Comparison of ENCODE assay signal across 7 worm cellular contexts in the genomic region with DNA sequence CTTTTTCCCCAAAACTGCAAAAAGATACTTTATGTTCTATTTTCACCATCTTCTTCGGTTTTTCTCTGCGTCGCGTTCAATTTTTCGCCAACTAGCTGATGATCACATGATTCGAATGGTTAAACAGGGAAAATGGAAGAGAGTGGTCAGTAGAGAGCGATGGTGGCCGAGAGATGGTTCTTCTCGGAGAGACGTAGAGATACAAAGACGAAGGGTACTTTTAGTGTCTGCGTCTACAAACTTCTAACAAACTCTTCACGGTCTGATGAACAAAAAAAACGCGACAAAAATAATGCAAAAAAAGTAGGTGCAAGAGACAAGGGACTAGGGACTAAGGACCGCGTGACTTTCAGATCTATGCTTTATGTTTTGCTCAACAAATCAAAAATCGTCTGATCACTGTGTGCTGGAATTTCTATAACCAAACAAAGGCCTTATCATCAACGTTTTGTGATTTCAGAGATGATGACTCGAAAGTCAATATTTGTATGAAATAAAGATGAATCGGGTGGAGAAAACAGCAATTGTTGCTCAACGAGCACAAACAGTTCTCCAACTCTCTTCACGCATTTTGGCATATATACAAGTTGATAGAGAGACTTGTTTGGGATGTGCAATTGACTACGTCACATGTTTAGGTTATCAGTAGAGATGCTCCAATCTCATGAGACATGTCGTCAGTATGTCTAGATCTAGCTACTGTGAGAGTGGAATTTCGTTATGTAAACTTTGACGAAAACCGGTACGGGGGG.
TF ChIP-seq lines count a peak whose summit lies in the region.

No protein-coding gene starts in this region.

TF ChIP-seq in whole organism, L1 larva, 84 proteins besides CTCF, POLR2A, EP300 and RAD21 (continued from another document and continues in another):
- peak; percentile 95 for TF ChIP-seq ztf-4 (tag; optimal IDR thresholded peaks at IDR 0.05; lab: Kevin White, UChicago)
- peak; percentile 95 for TF ChIP-seq nhr-90 (tag; optimal IDR thresholded peaks at IDR 0.05; lab: Kevin White, UChicago; ENCODE audit: poor library complexity)
- TF ChIP-seq elt-2 (tag; optimal IDR thresholded peaks at IDR 0.05; lab: Kevin White, UChicago), result peak; percentile 62
- peak; percentile 99 for TF ChIP-seq lin-14 (GFP tag; optimal IDR thresholded peaks at IDR 0.05; lab: Kevin White, UChicago)
- peak; percentile 87 to 91 for TF ChIP-seq efl-1 (optimal IDR thresholded peaks at IDR 0.05; lab: Kevin White, UChicago)
- TF ChIP-seq efl-1 (GFP tag; optimal IDR thresholded peaks at IDR 0.05 in 1 of 2; lab: Kevin White, UChicago), result peak; percentile 60 to 97
- peak; percentile 82 for TF ChIP-seq C04F5.9 (tag; optimal IDR thresholded peaks at IDR 0.05; lab: Kevin White, UChicago)
- TF ChIP-seq hlh-4 (tag; optimal IDR thresholded peaks at IDR 0.05; lab: Kevin White, UChicago), result no peak
- peak; percentile 84 for TF ChIP-seq dsc-1 (tag; optimal IDR thresholded peaks at IDR 0.05; lab: Kevin White, UChicago)
- TF ChIP-seq F16B12.6 (tag; optimal IDR thresholded peaks at IDR 0.05; lab: Kevin White, UChicago), result peak; percentile 49
- no peak for TF ChIP-seq pag-3 (tag; optimal IDR thresholded peaks at IDR 0.05; lab: Kevin White, UChicago; ENCODE audit: borderline replicate concordance, insufficient read depth)
- TF ChIP-seq aha-1 (tag; optimal IDR thresholded peaks at IDR 0.05; lab: Kevin White, UChicago), result peak; percentile 87
- peak; percentile 81 for TF ChIP-seq egl-13 (tag; optimal IDR thresholded peaks at IDR 0.05; lab: Kevin White, UChicago)
- no peak for TF ChIP-seq nhr-12 (tag; optimal IDR thresholded peaks at IDR 0.05; lab: Kevin White, UChicago)
- peak in 1 of 2 experiments; percentile 66 for TF ChIP-seq ztf-11 (tag; optimal IDR thresholded peaks at IDR 0.05; lab: Kevin White, UChicago)
- TF ChIP-seq ets-5 (GFP tag; IDR thresholded peaks at IDR 0.05; lab: Robert Waterston, UW), result no peak

TF ChIP-seq in whole organism, L2 larva, 48 proteins besides CTCF, POLR2A, EP300 and RAD21 (continued from another document and continues in another):
- TF ChIP-seq C34F6.9 (tag; optimal IDR thresholded peaks at IDR 0.05; lab: Kevin White, UChicago) (peak; percentile 98), ceh-16 (tag; optimal IDR thresholded peaks at IDR 0.05; lab: Kevin White, UChicago) (peak; percentile 83), aly-2 (tag; optimal IDR thresholded peaks at IDR 0.05; lab: Kevin White, UChicago) (no peak), unc-39 (tag; optimal IDR thresholded peaks at IDR 0.05; lab: Kevin White, UChicago) (no peak), nhr-23 (tag; optimal IDR thresholded peaks at IDR 0.05; lab: Kevin White, UChicago) (no peak), mbf-1 (tag; optimal IDR thresholded peaks at IDR 0.05; lab: Kevin White, UChicago) (no peak), R02D3.7 (tag; optimal IDR thresholded peaks at IDR 0.05; lab: Kevin White, UChicago) (no peak), ztf-4 (tag; optimal IDR thresholded peaks at IDR 0.05; lab: Kevin White, UChicago) (peak; percentile 97), lin-39 (tag; optimal IDR thresholded peaks at IDR 0.05; lab: Kevin White, UChicago) (no peak), nhr-6 (tag; optimal IDR thresholded peaks at IDR 0.05; lab: Kevin White, UChicago) (peak; percentile 96), unc-62 (GFP tag; optimal IDR thresholded peaks at IDR 0.05; lab: Kevin White, UChicago) (peak; percentile 61), F13H6.1 (tag; optimal IDR thresholded peaks at IDR 0.05; lab: Kevin White, UChicago) (peak; percentile 95), ZK546.5 (tag; optimal IDR thresholded peaks at IDR 0.05; lab: Kevin White, UChicago) (no peak), blmp-1 (tag; optimal IDR thresholded peaks at IDR 0.05; lab: Kevin White, UChicago; ENCODE audit: insufficient read depth) (peak; percentile 68), Y55F3AM.14 (GFP tag; optimal IDR thresholded peaks at IDR 0.05; lab: Kevin White, UChicago) (peak; percentile 78), lin-11 (tag; optimal IDR thresholded peaks at IDR 0.05; lab: Kevin White, UChicago) (peak; percentile 88), nhr-21 (tag; optimal IDR thresholded peaks at IDR 0.05; lab: Kevin White, UChicago) (peak; percentile 97), zag-1 (tag; optimal IDR thresholded peaks at IDR 0.05; lab: Kevin White, UChicago) (peak; percentile 69)

TF ChIP-seq in whole organism, L3 larva, 47 proteins besides CTCF, POLR2A, EP300 and RAD21 (continued from another document and continues in another):
- TF ChIP-seq mml-1 (tag; optimal IDR thresholded peaks at IDR 0.05; lab: Kevin White, UChicago) (no peak), daf-12 (tag; optimal IDR thresholded peaks at IDR 0.05; lab: Kevin White, UChicago) (peak; percentile 13), nhr-11 (tag; optimal IDR thresholded peaks at IDR 0.05; lab: Kevin White, UChicago) (peak; percentile 98), elt-1 (tag; optimal IDR thresholded peaks at IDR 0.05; lab: Kevin White, UChicago) (peak; percentile 38), zag-1 (tag; optimal IDR thresholded peaks at IDR 0.05; lab: Kevin White, UChicago) (peak; percentile 25), lsy-12 (tag; optimal IDR thresholded peaks at IDR 0.05; lab: Kevin White, UChicago) (peak; percentile 78), pqm-1 (tag; optimal IDR thresholded peaks at IDR 0.05; lab: Kevin White, UChicago) (peak; percentile 49), nhr-67 (tag; optimal IDR thresholded peaks at IDR 0.05; lab: Kevin White, UChicago) (no peak), ceh-9 (tag; optimal IDR thresholded peaks at IDR 0.05; lab: Kevin White, UChicago) (no peak), sea-2 (GFP tag; optimal IDR thresholded peaks at IDR 0.05; lab: Kevin White, UChicago) (no peak), R02D3.7 (tag; optimal IDR thresholded peaks at IDR 0.05; lab: Kevin White, UChicago) (peak; percentile 75), nhr-12 (tag; optimal IDR thresholded peaks at IDR 0.05; lab: Kevin White, UChicago) (no peak), ceh-28 (tag; optimal IDR thresholded peaks at IDR 0.05; lab: Kevin White, UChicago) (peak; percentile 86), nhr-23 (tag; optimal IDR thresholded peaks at IDR 0.05; lab: Kevin White, UChicago) (peak; percentile 99), unc-62 (GFP tag; optimal IDR thresholded peaks at IDR 0.05; lab: Kevin White, UChicago) (peak; percentile 79), nhr-25 (tag; optimal IDR thresholded peaks at IDR 0.05; lab: Kevin White, UChicago) (peak; percentile 96), lin-15B (tag; optimal IDR thresholded peaks at IDR 0.05; lab: Kevin White, UChicago) (peak; percentile 71), fos-1 (tag; optimal IDR thresholded peaks at IDR 0.05; lab: Kevin White, UChicago) (no peak), fkh-10 (GFP tag; optimal IDR thresholded peaks at IDR 0.05; lab: Kevin White, UChicago) (peak; percentile 95)

TF ChIP-seq in whole organism, L4 larva, 104 proteins besides CTCF, POLR2A, EP300 and RAD21 (continued from another document and continues in another):
- TF ChIP-seq unc-62 (GFP tag; optimal IDR thresholded peaks at IDR 0.05 in 1 of 2; lab: Kevin White, UChicago) (peak in 1 of 2 experiments; percentile 100), unc-62 (tag; optimal IDR thresholded peaks at IDR 0.05; lab: Kevin White, UChicago) (no peak), nhr-111 (GFP tag; optimal IDR thresholded peaks at IDR 0.05; lab: Kevin White, UChicago) (no peak), hmg-1.1 (GFP tag; IDR thresholded peaks at IDR 0.05; lab: Robert Waterston, UW) (peak; percentile 80), F37D6.2 (tag; optimal IDR thresholded peaks at IDR 0.05; lab: Kevin White, UChicago) (peak; percentile 70), nhr-11 (tag; optimal IDR thresholded peaks at IDR 0.05; lab: Kevin White, UChicago) (peak; percentile 98), ZK546.5 (tag; optimal IDR thresholded peaks at IDR 0.05; lab: Kevin White, UChicago) (peak in 1 of 2 experiments; percentile 33), aha-1 (tag; lab: Kevin White, UChicago) (peak; percentile 99), snpc-1.2 (GFP tag; IDR thresholded peaks at IDR 0.05; lab: Robert Waterston, UW) (no peak), lin-39 (tag; optimal IDR thresholded peaks at IDR 0.05; lab: Kevin White, UChicago) (no peak), zip-11 (GFP tag; IDR thresholded peaks at IDR 0.05; lab: Robert Waterston, UW) (no peak), fkh-10 (GFP tag; optimal IDR thresholded peaks at IDR 0.05; lab: Kevin White, UChicago) (peak; percentile 91), nhr-6 (tag; optimal IDR thresholded peaks at IDR 0.05; lab: Kevin White, UChicago) (peak; percentile 66), madf-9 (GFP tag; conservative IDR thresholded peaks at IDR 0.05; lab: Robert Waterston, UW) (peak; percentile 39), dpl-1 (GFP tag; optimal IDR thresholded peaks at IDR 0.05; lab: Kevin White, UChicago) (peak; percentile 64), unc-130 (GFP tag; optimal IDR thresholded peaks at IDR 0.05; lab: Kevin White, UChicago) (no peak), saeg-2 (GFP tag; IDR thresholded peaks at IDR 0.05; lab: Robert Waterston, UW) (peak; percentile 89), arid-1 (GFP tag; conservative IDR thresholded peaks at IDR 0.05; lab: Robert Waterston, UW) (peak; percentile 28; the same call in 1 of the 2 replicates)

TF ChIP-seq in whole organism, late embryonic, 69 proteins besides CTCF, POLR2A, EP300 and RAD21 (continued from another document):
- TF ChIP-seq ceh-2 (tag; optimal IDR thresholded peaks at IDR 0.05; lab: Kevin White, UChicago) (no peak), pax-1 (tag; optimal IDR thresholded peaks at IDR 0.05; lab: Kevin White, UChicago) (peak; percentile 95), C08G9.2 (tag; optimal IDR thresholded peaks at IDR 0.05; lab: Kevin White, UChicago) (no peak), ceh-31 (tag; optimal IDR thresholded peaks at IDR 0.05; lab: Kevin White, UChicago) (peak; percentile 75)

TF ChIP-seq in whole organism, mixed stage, embryonic, 35 proteins besides CTCF, POLR2A, EP300 and RAD21 (continued from another document):
- TF ChIP-seq unc-39 (tag; optimal IDR thresholded peaks at IDR 0.05; lab: Kevin White, UChicago) (no peak), bed-3 (GFP tag; optimal IDR thresholded peaks at IDR 0.05; lab: Kevin White, UChicago) (no peak), nhr-12 (tag; optimal IDR thresholded peaks at IDR 0.05; lab: Kevin White, UChicago) (no peak), ham-2 (GFP tag; optimal IDR thresholded peaks at IDR 0.05; lab: Kevin White, UChicago) (peak; percentile 41), pha-4 (tag; optimal IDR thresholded peaks at IDR 0.05; lab: Kevin White, UChicago) (peak; percentile 23), sptf-1 (tag; optimal IDR thresholded peaks at IDR 0.05; lab: Kevin White, UChicago) (no peak), nhr-2 (tag; optimal IDR thresholded peaks at IDR 0.05; lab: Kevin White, UChicago) (peak; percentile 34), nhr-28 (tag; optimal IDR thresholded peaks at IDR 0.05; lab: Kevin White, UChicago) (no peak), cnd-1 (tag; optimal IDR thresholded peaks at IDR 0.05; lab: Kevin White, UChicago) (no peak), ces-1 (GFP tag; optimal IDR thresholded peaks at IDR 0.05; lab: Kevin White, UChicago) (peak; percentile 75), elt-3 (tag; optimal IDR thresholded peaks at IDR 0.05; lab: Kevin White, UChicago) (no peak), unc-120 (tag; optimal IDR thresholded peaks at IDR 0.05; lab: Kevin White, UChicago; ENCODE audit: poor library complexity, severe bottlenecking) (peak; percentile 71), ceh-43 (GFP tag; optimal IDR thresholded peaks at IDR 0.05; lab: Kevin White, UChicago) (no peak), tbx-8 (GFP tag; optimal IDR thresholded peaks at IDR 0.05; lab: Kevin White, UChicago) (no peak), lin-32 (GFP tag; optimal IDR thresholded peaks at IDR 0.05; lab: Kevin White, UChicago) (no peak), elt-1 (tag; optimal IDR thresholded peaks at IDR 0.05; lab: Kevin White, UChicago; ENCODE audit: borderline replicate concordance, insufficient read depth) (peak; percentile 44), mab-5 (tag; optimal IDR thresholded peaks at IDR 0.05; lab: Kevin White, UChicago) (no peak), sem-2 (GFP tag; optimal IDR thresholded peaks at IDR 0.05; lab: Kevin White, UChicago) (no peak), hlh-1 (tag; optimal IDR thresholded peaks at IDR 0.05; lab: Kevin White, UChicago) (peak; percentile 49), zip-8 (tag; optimal IDR thresholded peaks at IDR 0.05; lab: Kevin White, UChicago) (no peak), lin-13 (tag; optimal IDR thresholded peaks at IDR 0.05; lab: Kevin White, UChicago) (no peak)

TF ChIP-seq in whole organism, young adult, 124 proteins besides CTCF, POLR2A, EP300 and RAD21 (continued from another document and continues in another):
- TF ChIP-seq ceh-27 (GFP tag; optimal IDR thresholded peaks at IDR 0.05; lab: Kevin White, UChicago) (peak; percentile 82), ztf-25 (GFP tag; IDR thresholded peaks at IDR 0.05; lab: Robert Waterston, UW) (no peak), dpff-1 (tag; optimal IDR thresholded peaks at IDR 0.05; lab: Kevin White, UChicago) (no peak), B0336.3 (GFP tag; IDR thresholded peaks at IDR 0.05; lab: Robert Waterston, UW) (peak; percentile 80; the same call in 1 of the 2 replicates), chd-7 (tag; optimal IDR thresholded peaks at IDR 0.05; lab: Kevin White, UChicago) (peak; percentile 87), egl-18 (GFP tag; IDR thresholded peaks at IDR 0.05; lab: Robert Waterston, UW) (no peak), snpc-1.3 (tag; optimal IDR thresholded peaks at IDR 0.05; lab: Kevin White, UChicago; ENCODE audit: insufficient read depth) (no peak), nfya-1 (tag; optimal IDR thresholded peaks at IDR 0.05; lab: Kevin White, UChicago; ENCODE audit: borderline replicate concordance, insufficient read depth) (no peak), atf-7 (tag; optimal IDR thresholded peaks at IDR 0.05; lab: Kevin White, UChicago) (peak; percentile 87), ztf-18 (tag; optimal IDR thresholded peaks at IDR 0.05; lab: Kevin White, UChicago) (no peak), bed-1 (GFP tag; IDR thresholded peaks at IDR 0.05; lab: Robert Waterston, UW) (no peak), ceh-40 (GFP tag; IDR thresholded peaks at IDR 0.05; lab: Robert Waterston, UW) (0 out of 2 replicates have a peak, but pooled peaks have one; percentile 25), efl-1 (GFP tag; optimal IDR thresholded peaks at IDR 0.05; lab: Kevin White, UChicago) (no peak), zfh-2 (GFP tag; conservative IDR thresholded peaks at IDR 0.05; lab: Robert Waterston, UW) (peak; percentile 71), ztf-26 (tag; optimal IDR thresholded peaks at IDR 0.05; lab: Kevin White, UChicago) (peak; percentile 76), cebp-2 (GFP tag; IDR thresholded peaks at IDR 0.05; lab: Robert Waterston, UW) (no peak), rec-8 (tag; optimal IDR thresholded peaks at IDR 0.05; lab: Kevin White, UChicago) (no peak), F22D6.2 (tag; optimal IDR thresholded peaks at IDR 0.05; lab: Kevin White, UChicago) (peak; percentile 76), hmg-1.2 (GFP tag; IDR thresholded peaks at IDR 0.05; lab: Robert Waterston, UW) (peak; percentile 87), dox-1 (GFP tag; IDR thresholded peaks at IDR 0.05; lab: Robert Waterston, UW) (peak; percentile 72), cebp-1 (GFP tag; IDR thresholded peaks at IDR 0.05; lab: Robert Waterston, UW) (no peak), cebp-1 (tag; optimal IDR thresholded peaks at IDR 0.05; lab: Kevin White, UChicago) (peak; percentile 84), let-607 (tag; optimal IDR thresholded peaks at IDR 0.05; lab: Kevin White, UChicago) (peak in 1 of 2 experiments; percentile 66), ztf-22 (GFP tag; optimal IDR thresholded peaks at IDR 0.05; lab: Kevin White, UChicago) (peak; percentile 50), repo-1 (tag; optimal IDR thresholded peaks at IDR 0.05; lab: Kevin White, UChicago) (no peak), akir-1 (GFP tag; optimal IDR thresholded peaks at IDR 0.05; lab: Kevin White, UChicago) (no peak), lir-1 (GFP tag; conservative IDR thresholded peaks at IDR 0.05; lab: Robert Waterston, UW) (0 out of 2 replicates have a peak, but pooled peaks have one; percentile 49), hmg-20 (GFP tag; IDR thresholded peaks at IDR 0.05; lab: Robert Waterston, UW) (0 out of 2 replicates have a peak, but pooled peaks have one; percentile 14), K11D2.4 (GFP tag; IDR thresholded peaks at IDR 0.05; lab: Robert Waterston, UW) (peak; percentile 74), Y79H2A.3 (GFP tag; conservative IDR thresholded peaks at IDR 0.05; lab: Robert Waterston, UW) (no peak), F52B5.7 (tag; optimal IDR thresholded peaks at IDR 0.05; lab: Kevin White, UChicago) (peak; percentile 52), nhr-120 (GFP tag; IDR thresholded peaks at IDR 0.05; lab: Robert Waterston, UW) (no peak), ZK185.1 (tag; optimal IDR thresholded peaks at IDR 0.05; lab: Kevin White, UChicago; ENCODE audit: poor library complexity, severe bottlenecking) (peak; percentile 18), ztf-28 (GFP tag; IDR thresholded peaks at IDR 0.05; lab: Robert Waterston, UW) (no peak), nhr-27 (tag; optimal IDR thresholded peaks at IDR 0.05; lab: Kevin White, UChicago) (no peak), bed-2 (GFP tag; IDR thresholded peaks at IDR 0.05; lab: Robert Waterston, UW) (no peak)
